Worm (Caenorhabditis elegans) whole organism, early embryonic: Measurements from ENCODE around the gene clec-28.

Source experiments
- B0310.2 ChIP-seq: sonication (generic microtip); optimal IDR thresholded peaks from 2 replicates; lab custom pipeline; 2016; ENCODE audit warnings: mild to moderate bottlenecking, missing genetic modification characterization, missing compliant biosample characterization
- F13C5.2 ChIP-seq: sonication (generic microtip); optimal IDR thresholded peaks from 2 replicates; lab custom pipeline; 2017; ENCODE audit warnings: mild to moderate bottlenecking, missing genetic modification characterization, inconsistent platforms, missing compliant biosample characterization
- aly-1 ChIP-seq: sonication (generic microtip); optimal IDR thresholded peaks from 2 replicates; lab custom pipeline; 2016; ENCODE audit warnings: missing genetic modification characterization, missing compliant biosample characterization
- ama-1 ChIP-seq: fragments of 150-350 bp; optimal IDR thresholded peaks from 2 replicates; lab custom pipeline; 2014
- ceh-13 ChIP-seq: fragments of 200-800 bp; sonication (Bioruptor generic); optimal IDR thresholded peaks from 2 replicates; lab custom pipeline; 2018; ENCODE audit warnings: mild to moderate bottlenecking, missing genetic modification characterization, missing compliant biosample characterization
- ceh-36 ChIP-seq: sonication (generic microtip); optimal IDR thresholded peaks from 2 replicates; lab custom pipeline; 2016; ENCODE audit warnings: missing genetic modification characterization, inconsistent platforms, missing compliant biosample characterization
- ets-7 ChIP-seq: sonication (generic microtip); optimal IDR thresholded peaks from 2 replicates; lab custom pipeline; 2016; ENCODE audit warnings: missing genotype, missing genetic modification characterization, missing compliant biosample characterization
- flt-1 ChIP-seq: fragments of 200-800 bp; sonication (Bioruptor generic); IDR thresholded peaks from 2 replicates; pipeline ENCODE4 v1.3.6; 2022; ENCODE audit warnings: missing genetic modification characterization, missing compliant biosample characterization
- hmbx-1 ChIP-seq: sonication (generic microtip); optimal IDR thresholded peaks from 2 replicates; lab custom pipeline; 2016; ENCODE audit warnings: mild to moderate bottlenecking, missing genetic modification characterization, missing compliant biosample characterization
- hmg-4 ChIP-seq: fragments of 200-800 bp; sonication (Bioruptor generic); optimal IDR thresholded peaks from 2 replicates; lab custom pipeline; 2018; ENCODE audit warnings: mild to moderate bottlenecking, missing genetic modification characterization, missing compliant biosample characterization
- hnd-1 ChIP-seq: sonication (generic microtip); optimal IDR thresholded peaks from 2 replicates; lab custom pipeline; 2016; ENCODE audit warnings: missing genetic modification characterization, missing compliant biosample characterization
- pes-1 ChIP-seq: fragments of 200-800 bp; sonication (Bioruptor generic); IDR thresholded peaks from 2 replicates; pipeline ENCODE4 v1.3.6; 2022; ENCODE audit warnings: missing genetic modification reagents, missing genetic modification characterization, missing compliant biosample characterization
- scrt-1 ChIP-seq: fragments of 200-800 bp; sonication (Bioruptor generic); IDR thresholded peaks from 2 replicates; pipeline ENCODE4 v1.3.6; 2022; ENCODE audit warnings: missing genetic modification characterization, missing compliant biosample characterization
- sea-1 ChIP-seq: fragments of 200-800 bp; sonication (Bioruptor generic); conservative IDR thresholded peaks from 2 replicates; pipeline ENCODE4 v1.3.6; 2022; ENCODE audit warnings: missing genetic modification characterization, missing compliant biosample characterization
- tbx-11 ChIP-seq: fragments of 200-800 bp; sonication (Bioruptor generic); IDR thresholded peaks from 2 replicates; pipeline ENCODE4 v1.3.6; 2022; ENCODE audit warnings: missing genetic modification characterization, missing compliant biosample characterization
- tbx-37 ChIP-seq: fragments of 200-800 bp; sonication (Bioruptor generic); conservative IDR thresholded peaks from 2 replicates; pipeline ENCODE4 v1.3.6; 2022; ENCODE audit warnings: missing genetic modification reagents, missing genetic modification characterization, missing compliant biosample characterization
- tra-4 ChIP-seq: sonication (generic microtip); optimal IDR thresholded peaks from 2 replicates; lab custom pipeline; 2017; ENCODE audit warnings: missing genetic modification characterization, missing compliant biosample characterization

The clec-28 gene

ce11 chrV:16833672-16834071 lies 31.8 kb upstream of the clec-28 start:
- TF ChIP-seq pes-1 (GFP tag; lab: Robert Waterston, UW) (no peak), scrt-1 (no peak), ceh-13 (GFP tag; lab: Kevin White, UChicago) (no peak), ets-7 (tag; lab: Kevin White, UChicago) (no peak), tra-4 (tag; lab: Kevin White, UChicago) (no peak), flt-1 (GFP tag; lab: Robert Waterston, UW) (no peak), ceh-36 (tag; lab: Kevin White, UChicago) (no peak), hnd-1 (tag; lab: Kevin White, UChicago) (no peak), F13C5.2 (no peak), ama-1 (lab: Kevin White, UChicago) (no peak), hmg-4 (no peak)

- no peak for TF ChIP-seq aly-1 (tag; lab: Kevin White, UChicago)
- TF ChIP-seq tbx-11 (GFP tag; lab: Robert Waterston, UW) = no peak
- TF ChIP-seq flt-1 (GFP tag; lab: Robert Waterston, UW) = no peak
Observed at ce11 chrV:16834989-16835388, 30.5 kb upstream of the clec-28 start, which contains the start of gene tni-3. TSS of gene tni-3 (minus strand) at chrV:16835128.

ce11 chrV:16836100-16836499 lies 29.4 kb upstream of the clec-28 start:
- TF ChIP-seq flt-1 (GFP tag; lab: Robert Waterston, UW) (no peak), hmg-4 (no peak), tbx-37 (GFP tag; lab: Robert Waterston, UW) (no peak), tbx-11 (GFP tag; lab: Robert Waterston, UW) (no peak), scrt-1 (no peak), F13C5.2 (no peak), ceh-13 (GFP tag; lab: Kevin White, UChicago) (no peak), hmbx-1 (tag; lab: Kevin White, UChicago) (no peak), aly-1 (tag; lab: Kevin White, UChicago) (no peak), ama-1 (lab: Kevin White, UChicago) (no peak), tra-4 (tag; lab: Kevin White, UChicago) (no peak), ets-7 (tag; lab: Kevin White, UChicago) (no peak), ceh-36 (tag; lab: Kevin White, UChicago) (no peak), pes-1 (GFP tag; lab: Robert Waterston, UW) (no peak), hnd-1 (tag; lab: Kevin White, UChicago) (no peak), sea-1 (no peak), B0310.2 (no peak)

ce11 chrV:16838435-16838834 lies 27.1 kb upstream of the clec-28 start:
- TF ChIP-seq B0310.2 (no peak), scrt-1 (no peak), hnd-1 (tag; lab: Kevin White, UChicago) (no peak), tra-4 (tag; lab: Kevin White, UChicago) (no peak), ceh-36 (tag; lab: Kevin White, UChicago) (no peak), F13C5.2 (no peak), ceh-13 (GFP tag; lab: Kevin White, UChicago) (no peak), ets-7 (tag; lab: Kevin White, UChicago) (no peak), hmbx-1 (tag; lab: Kevin White, UChicago) (no peak), pes-1 (GFP tag; lab: Robert Waterston, UW) (no peak), hmg-4 (no peak), flt-1 (GFP tag; lab: Robert Waterston, UW) (no peak), tbx-11 (GFP tag; lab: Robert Waterston, UW) (no peak), aly-1 (tag; lab: Kevin White, UChicago) (no peak), tbx-37 (GFP tag; lab: Robert Waterston, UW) (no peak), ama-1 (lab: Kevin White, UChicago) (no peak)

ce11 chrV:16840283-16840682 lies 25.2 kb upstream of the clec-28 start:
- TF ChIP-seq tra-4 (tag; lab: Kevin White, UChicago) (no peak), tbx-37 (GFP tag; lab: Robert Waterston, UW) (no peak), tbx-11 (GFP tag; lab: Robert Waterston, UW) (no peak), hnd-1 (tag; lab: Kevin White, UChicago) (no peak), F13C5.2 (no peak), B0310.2 (no peak), ama-1 (lab: Kevin White, UChicago) (no peak)

- TF ChIP-seq hmg-4 (no peak), aly-1 (tag; lab: Kevin White, UChicago) (no peak), pes-1 (GFP tag; lab: Robert Waterston, UW) (no peak), scrt-1 (no peak), ets-7 (tag; lab: Kevin White, UChicago) (no peak), ceh-36 (tag; lab: Kevin White, UChicago) (no peak), tbx-37 (GFP tag; lab: Robert Waterston, UW) (no peak), sea-1 (no peak), flt-1 (GFP tag; lab: Robert Waterston, UW) (no peak), B0310.2 (no peak), hnd-1 (tag; lab: Kevin White, UChicago) (no peak), hmbx-1 (tag; lab: Kevin White, UChicago) (no peak), ama-1 (lab: Kevin White, UChicago) (no peak), ceh-13 (GFP tag; lab: Kevin White, UChicago) (no peak), tra-4 (tag; lab: Kevin White, UChicago) (no peak), F13C5.2 (no peak), tbx-11 (GFP tag; lab: Robert Waterston, UW) (no peak)
Observed at ce11 chrV:16840961-16841360, 24.5 kb upstream of the clec-28 start, which contains the start of gene clec-40. TSS of gene clec-40 (minus strand) at chrV:16841061.

ce11 chrV:16842941-16843340 lies 22.6 kb upstream of the clec-28 start, which contains the start of gene clec-25:
TSS of gene clec-25 (plus strand) at chrV:16843241.
- TF ChIP-seq sea-1 (no peak), hmg-4 (no peak), ceh-13 (GFP tag; lab: Kevin White, UChicago) (no peak), pes-1 (GFP tag; lab: Robert Waterston, UW) (no peak), ceh-36 (tag; lab: Kevin White, UChicago) (no peak), ama-1 (lab: Kevin White, UChicago) (no peak), B0310.2 (no peak), hnd-1 (tag; lab: Kevin White, UChicago) (no peak), flt-1 (GFP tag; lab: Robert Waterston, UW) (no peak)
